Fruit fly (Drosophila melanogaster) whole organism, embryonic: ENCODE results near the gene tbrd-1.
A peak's percentile ranks its signal among the peaks of the same experiment; 100 is the strongest.

Experiments used
- CG10147 ChIP-seq: fragments of 200-800 bp; sonication (Bioruptor generic); optimal IDR thresholded peaks from 2 replicates; lab custom pipeline; 2019; ENCODE audit warnings: missing biosample characterization, mild to moderate bottlenecking, missing genetic modification characterization, moderate library complexity
- CG10267 ChIP-seq: fragments of 200-800 bp; sonication (Bioruptor generic); optimal IDR thresholded peaks from 2 replicates; lab custom pipeline; 2018; ENCODE audit warnings: missing biosample characterization, mild to moderate bottlenecking, missing genetic modification characterization, moderate library complexity
- CG10462 ChIP-seq: fragments of 200-800 bp; sonication (Bioruptor generic); optimal IDR thresholded peaks from 2 replicates; lab custom pipeline; 2016; ENCODE audit warnings: missing biosample characterization, missing genetic modification characterization
- CG11085 ChIP-seq: fragments of 200-800 bp; sonication (Bioruptor generic); IDR thresholded peaks from 2 replicates; pipeline ENCODE4 v1.3.6; 2022; ENCODE audit warnings: missing biosample characterization, missing genetic modification characterization
- CG11560 ChIP-seq: fragments of 200-800 bp; sonication (Bioruptor generic); IDR thresholded peaks from 3 replicates; pipeline ENCODE4 v1.3.6; 2022; ENCODE audit warnings: missing biosample characterization, missing genetic modification characterization
- CG1529 ChIP-seq: fragments of 200-800 bp; sonication (Bioruptor generic); optimal IDR thresholded peaks from 3 replicates; lab custom pipeline; 2018; ENCODE audit warnings: missing biosample characterization, missing genetic modification characterization
- CG18619 ChIP-seq: fragments of 200-800 bp; sonication (Bioruptor generic); optimal IDR thresholded peaks from 3 replicates; lab custom pipeline; 2017; ENCODE audit warnings: missing biosample characterization, mild to moderate bottlenecking, missing genetic modification characterization
- CG2678 ChIP-seq: fragments of 200-800 bp; sonication (Bioruptor generic); optimal IDR thresholded peaks from 3 replicates; lab custom pipeline; 2019; ENCODE audit warnings: missing biosample characterization, mild to moderate bottlenecking, missing genetic modification characterization, moderate library complexity
- CG42726 ChIP-seq: fragments of 200-800 bp; sonication (Bioruptor generic); IDR thresholded peaks from 2 replicates; pipeline ENCODE4 v1.3.6; 2022; ENCODE audit warnings: missing biosample characterization, missing genetic modification characterization; ENCODE audit not compliant: partially characterized antibody
- CG4360 ChIP-seq: fragments of 200-800 bp; sonication (Bioruptor generic); IDR thresholded peaks from 2 replicates; pipeline ENCODE4 v1.3.6; 2022; ENCODE audit warnings: missing biosample characterization, missing genetic modification characterization
- CG5180 ChIP-seq: fragments of 200-800 bp; sonication (Bioruptor generic); optimal IDR thresholded peaks from 3 replicates; lab custom pipeline; 2017; ENCODE audit warnings: missing biosample characterization, missing genetic modification characterization, mild to moderate bottlenecking, moderate library complexity, missing genetic modification reagents
- CG5953 ChIP-seq: fragments of 200-800 bp; sonication (Bioruptor generic); IDR thresholded peaks from 2 replicates; pipeline ENCODE4 v1.3.6; 2022; ENCODE audit warnings: missing biosample characterization, missing genetic modification characterization
- CG7786 ChIP-seq: fragments of 200-800 bp; sonication (Bioruptor generic); optimal IDR thresholded peaks from 2 replicates; lab custom pipeline; 2016; ENCODE audit warnings: missing biosample characterization, missing genetic modification characterization
- CG7987 ChIP-seq: fragments of 200-800 bp; sonication (Bioruptor generic); optimal IDR thresholded peaks from 2 replicates; lab custom pipeline; 2018; ENCODE audit warnings: missing biosample characterization, mild to moderate bottlenecking, missing genetic modification characterization, moderate library complexity
- CG9609 ChIP-seq: fragments of 200-800 bp; sonication (Bioruptor generic); optimal IDR thresholded peaks from 3 replicates; lab custom pipeline; 2016; ENCODE audit warnings: missing biosample characterization, missing genetic modification characterization
- CG9817 ChIP-seq: fragments of 200-800 bp; sonication (Bioruptor generic); optimal IDR thresholded peaks from 2 replicates; lab custom pipeline; 2018; ENCODE audit warnings: missing biosample characterization, mild to moderate bottlenecking, missing genetic modification characterization, moderate library complexity
- CkIIα-i1 ChIP-seq: fragments of 200-800 bp; sonication (Bioruptor generic); IDR thresholded peaks from 2 replicates; pipeline ENCODE4 v1.3.6; 2022; ENCODE audit warnings: missing biosample characterization, missing genetic modification characterization
- D19A ChIP-seq: fragments of 200-800 bp; optimal IDR thresholded peaks from 3 replicates; lab custom pipeline; 2019; ENCODE audit warnings: missing biosample characterization, mild to moderate bottlenecking, missing genetic modification characterization, moderate library complexity
- Dip2 ChIP-seq: fragments of 200-800 bp; sonication (Bioruptor generic); IDR thresholded peaks from 2 replicates; pipeline ENCODE4 v1.3.6; 2022; ENCODE audit warnings: missing biosample characterization, missing genetic modification characterization
- Dll ChIP-seq: fragments of 200-800 bp; sonication (Bioruptor generic); IDR thresholded peaks from 4 replicates; pipeline ENCODE4 v1.3.6; 2022; ENCODE audit warnings: missing biosample characterization, missing genetic modification characterization; ENCODE audit not compliant: partially characterized antibody
- Dp ChIP-seq: fragments of 200-800 bp; sonication (Bioruptor generic); optimal IDR thresholded peaks from 2 replicates; lab custom pipeline; 2018; ENCODE audit warnings: missing biosample characterization, mild to moderate bottlenecking, missing genetic modification characterization, moderate library complexity
- E2f1 ChIP-seq: fragments of 200-800 bp; sonication (Bioruptor generic); IDR thresholded peaks from 2 replicates; pipeline ENCODE4 v1.3.6; 2022; ENCODE audit warnings: missing biosample characterization, missing genetic modification characterization
- Ets65A ChIP-seq: fragments of 200-800 bp; sonication (Bioruptor generic); peaks from one replicate; lab custom pipeline; 2016; ENCODE audit warnings: missing biosample characterization, missing genetic modification characterization
- Fer1 ChIP-seq: fragments of 200-800 bp; sonication (Bioruptor generic); optimal IDR thresholded peaks from 2 replicates; lab custom pipeline; 2017; ENCODE audit warnings: missing biosample characterization, mild to moderate bottlenecking, missing genetic modification characterization
- Fer2 ChIP-seq: fragments of 200-800 bp; sonication (Bioruptor generic); optimal IDR thresholded peaks from 2 replicates; lab custom pipeline; 2018; ENCODE audit warnings: missing biosample characterization, mild to moderate bottlenecking, missing genetic modification characterization, moderate library complexity
- HHEX ChIP-seq: fragments of 200-800 bp; sonication (Bioruptor generic); optimal IDR thresholded peaks from 3 replicates; lab custom pipeline; 2017; ENCODE audit warnings: missing biosample characterization, mild to moderate bottlenecking, missing genetic modification characterization, missing genetic modification reagents
- HmgZ ChIP-seq: fragments of 200-800 bp; sonication (Bioruptor generic); optimal IDR thresholded peaks from 2 replicates; lab custom pipeline; 2018; ENCODE audit warnings: missing biosample characterization, mild to moderate bottlenecking, missing genetic modification characterization
- Hmx ChIP-seq: fragments of 200-800 bp; sonication (Bioruptor generic); optimal IDR thresholded peaks from 2 replicates; lab custom pipeline; 2016; ENCODE audit warnings: missing biosample characterization, missing genetic modification characterization
- Mes4 ChIP-seq: fragments of 200-800 bp; sonication (Bioruptor generic); optimal IDR thresholded peaks from 2 replicates; lab custom pipeline; 2016; ENCODE audit warnings: missing biosample characterization, missing genetic modification characterization
- NC2α ChIP-seq: fragments of 200-800 bp; sonication (Bioruptor generic); optimal IDR thresholded peaks from 2 replicates; lab custom pipeline; 2016; ENCODE audit warnings: missing biosample characterization, missing genetic modification characterization
- Usf ChIP-seq: fragments of 200-800 bp; sonication (Bioruptor generic); optimal IDR thresholded peaks from 2 replicates; lab custom pipeline; 2017; ENCODE audit warnings: missing genotype, missing biosample characterization, missing genetic modification characterization
- Xbp1 ChIP-seq: fragments of 200-800 bp; sonication (Bioruptor generic); optimal IDR thresholded peaks from 3 replicates; lab custom pipeline; 2016; ENCODE audit warnings: missing biosample characterization, mild to moderate bottlenecking, missing genetic modification characterization
- bigmax ChIP-seq: fragments of 200-800 bp; sonication (Bioruptor generic); optimal IDR thresholded peaks from 2 replicates; lab custom pipeline; 2018; ENCODE audit warnings: missing biosample characterization, mild to moderate bottlenecking, missing genetic modification characterization
- chif ChIP-seq, 2 experiments: fragments of 200-800 bp; sonication (Bioruptor generic); optimal IDR thresholded peaks; 3 replicates each; lab custom pipeline; 2016; ENCODE audit warnings: missing biosample characterization in 2 of 2, missing genetic modification characterization in 2 of 2
- crc ChIP-seq: fragments of 200-800 bp; sonication (Bioruptor generic); optimal IDR thresholded peaks from 2 replicates; lab custom pipeline; 2016; ENCODE audit warnings: missing biosample characterization, missing genetic modification characterization
- exex ChIP-seq: fragments of 200-800 bp; sonication (Bioruptor generic); optimal IDR thresholded peaks from 4 replicates; lab custom pipeline; 2018; ENCODE audit warnings: missing biosample characterization, mild to moderate bottlenecking, missing genetic modification characterization, moderate library complexity
- fd3F ChIP-seq: fragments of 200-800 bp; sonication (Bioruptor generic); optimal IDR thresholded peaks from 2 replicates; lab custom pipeline; 2018; ENCODE audit warnings: missing biosample characterization, mild to moderate bottlenecking, missing genetic modification characterization, moderate library complexity
- gem ChIP-seq: fragments of 200-800 bp; sonication (Bioruptor generic); optimal IDR thresholded peaks from 2 replicates; lab custom pipeline; 2019; ENCODE audit warnings: missing biosample characterization, mild to moderate bottlenecking, missing genetic modification characterization, moderate library complexity
- lab ChIP-seq: fragments of 200-800 bp; sonication (Bioruptor generic); optimal IDR thresholded peaks from 3 replicates; lab custom pipeline; 2017; ENCODE audit warnings: missing biosample characterization, missing genetic modification characterization, mild to moderate bottlenecking, moderate library complexity, missing genetic modification reagents
- lilli ChIP-seq: fragments of 200-800 bp; sonication (Bioruptor generic); optimal IDR thresholded peaks from 3 replicates; lab custom pipeline; 2016; ENCODE audit warnings: missing biosample characterization, missing genetic modification characterization
- row ChIP-seq: fragments of 200-800 bp; sonication (Bioruptor generic); IDR thresholded peaks from 3 replicates; pipeline ENCODE4 v1.3.6; 2022; ENCODE audit warnings: missing biosample characterization, missing genetic modification characterization
- schlank ChIP-seq: fragments of 200-800 bp; sonication (Bioruptor generic); optimal IDR thresholded peaks from 2 replicates; lab custom pipeline; 2018; ENCODE audit warnings: missing biosample characterization, mild to moderate bottlenecking, missing genetic modification characterization
- sisA ChIP-seq: fragments of 200-800 bp; sonication (Bioruptor generic); IDR thresholded peaks from 2 replicates; pipeline ENCODE4 v1.3.6; 2022; ENCODE audit warnings: missing biosample characterization, missing genetic modification characterization
- slbo ChIP-seq: fragments of 200-800 bp; sonication (Bioruptor generic); IDR thresholded peaks from 2 replicates; pipeline ENCODE4 v1.3.6; 2022; ENCODE audit warnings: missing biosample characterization, missing genetic modification characterization
- slou ChIP-seq: fragments of 200-800 bp; sonication (Bioruptor generic); optimal IDR thresholded peaks from 3 replicates; lab custom pipeline; 2016; ENCODE audit warnings: missing biosample characterization, missing genetic modification characterization
- slp2 ChIP-seq: fragments of 200-800 bp; sonication (Bioruptor generic); optimal IDR thresholded peaks from 2 replicates; lab custom pipeline; 2016; ENCODE audit warnings: missing biosample characterization, missing genetic modification characterization
- tna ChIP-seq: fragments of 200-800 bp; sonication (Bioruptor generic); IDR thresholded peaks from 2 replicates; pipeline ENCODE4 v1.3.6; 2022; ENCODE audit warnings: missing biosample characterization, missing genetic modification characterization; ENCODE audit not compliant: partially characterized antibody
- unc-4 ChIP-seq: fragments of 200-800 bp; sonication (Bioruptor generic); IDR thresholded peaks from 2 replicates; pipeline ENCODE4 v1.3.6; 2022; ENCODE audit warnings: missing biosample characterization, missing genetic modification characterization; ENCODE audit not compliant: partially characterized antibody
- vfl ChIP-seq: fragments of 200-800 bp; sonication (Bioruptor generic); optimal IDR thresholded peaks from 2 replicates; lab custom pipeline; 2016; ENCODE audit warnings: missing biosample characterization, missing genetic modification characterization
- wek ChIP-seq: fragments of 200-800 bp; sonication (Bioruptor generic); optimal IDR thresholded peaks from 3 replicates; lab custom pipeline; 2018; ENCODE audit warnings: missing biosample characterization, mild to moderate bottlenecking, missing genetic modification characterization, moderate library complexity
- wor ChIP-seq: fragments of 200-800 bp; sonication (Bioruptor generic); IDR thresholded peaks from 2 replicates; pipeline ENCODE4 v1.3.6; 2022; ENCODE audit warnings: missing biosample characterization, missing genetic modification characterization

The tbrd-1 gene

dm6 chr3R:23909347-23909862 is 16.0 kb upstream of the tbrd-1 start (continued):
- TF ChIP-seq CG10147 (GFP tag; lab: Kevin White, UChicago), result peak; percentile 37
- TF ChIP-seq tna, result no peak
- TF ChIP-seq CG10267 (tag; lab: Kevin White, UChicago), result no peak
- no peak for TF ChIP-seq vfl (GFP tag; lab: Kevin White, UChicago)
- TF ChIP-seq CG10462 (GFP tag; lab: Kevin White, UChicago), result no peak
- no peak for TF ChIP-seq CG9817 (tag; lab: Kevin White, UChicago)
- TF ChIP-seq CG5180, result peak; percentile 48
- TF ChIP-seq CG9609 (GFP tag; lab: Kevin White, UChicago), result no peak
- TF ChIP-seq CkIIα-i1 (GFP tag; lab: Robert Waterston, UW), result no peak
- no peak for TF ChIP-seq row
- no peak for TF ChIP-seq E2f1 (GFP tag; lab: Robert Waterston, UW)
- no peak for TF ChIP-seq CG11085 (GFP tag; lab: Robert Waterston, UW)
- peak; percentile 37 for TF ChIP-seq CG18619 (GFP tag; lab: Kevin White, UChicago)
- TF ChIP-seq exex (tag; lab: Kevin White, UChicago), result peak; percentile 18
- no peak for TF ChIP-seq Dll (GFP tag; lab: Robert Waterston, UW)
- TF ChIP-seq Dip2 (GFP tag; lab: Robert Waterston, UW), result no peak
- TF ChIP-seq slou (GFP tag; lab: Kevin White, UChicago), result no peak
- no peak for TF ChIP-seq CG7786 (GFP tag; lab: Kevin White, UChicago)
- no peak for TF ChIP-seq bigmax (GFP tag; lab: Kevin White, UChicago)
- TF ChIP-seq Fer1 (GFP tag; lab: Kevin White, UChicago), result peak; percentile 60
- TF ChIP-seq HmgZ (tag; lab: Kevin White, UChicago), result peak; percentile 8
- peak; percentile 39 for TF ChIP-seq HHEX (GFP tag; lab: Kevin White, UChicago)
- TF ChIP-seq Hmx (GFP tag; lab: Kevin White, UChicago), result no peak
- TF ChIP-seq unc-4 (GFP tag; lab: Robert Waterston, UW), result no peak
- TF ChIP-seq sisA (GFP tag; lab: Robert Waterston, UW), result no peak
- TF ChIP-seq slbo (GFP tag; lab: Robert Waterston, UW), result no peak; the same call in 1 of the 2 replicates
- TF ChIP-seq CG2678 (tag; lab: Kevin White, UChicago), result peak; percentile 56
- TF ChIP-seq CG42726, result no peak
- no peak for TF ChIP-seq Usf (GFP tag; lab: Kevin White, UChicago)
- no peak for TF ChIP-seq Xbp1 (GFP tag; lab: Kevin White, UChicago)
- no peak for TF ChIP-seq Fer2 (tag; lab: Kevin White, UChicago)
- peak; percentile 34 for TF ChIP-seq CG1529
- no peak for TF ChIP-seq slp2
- no peak for TF ChIP-seq wor (GFP tag; lab: Robert Waterston, UW)
- no peak for TF ChIP-seq D19A (tag; lab: Kevin White, UChicago)
- TF ChIP-seq lilli (GFP tag; lab: Kevin White, UChicago), result no peak
- TF ChIP-seq CG4360 (GFP tag; lab: Robert Waterston, UW), result no peak
- TF ChIP-seq schlank (tag; lab: Kevin White, UChicago), result no peak
- TF ChIP-seq Ets65A (GFP tag; lab: Kevin White, UChicago), result no peak
- no peak for TF ChIP-seq CG5953 (GFP tag; lab: Robert Waterston, UW)
- peak; percentile 54 for TF ChIP-seq gem (tag; lab: Kevin White, UChicago)
- no peak for TF ChIP-seq crc (GFP tag; lab: Kevin White, UChicago)
- TF ChIP-seq CG7987, result peak; percentile 76
- peak; percentile 55 for TF ChIP-seq fd3F (GFP tag; lab: Kevin White, UChicago)
- peak; percentile 69 for TF ChIP-seq lab (GFP tag; lab: Kevin White, UChicago)
- peak; percentile 53 for TF ChIP-seq wek (GFP tag; lab: Kevin White, UChicago)
- no peak for TF ChIP-seq NC2α (GFP tag; lab: Kevin White, UChicago)
- peak in 1 of 2 experiments; percentile 1 for TF ChIP-seq chif (GFP tag; optimal IDR thresholded peaks at IDR 0.05; lab: Kevin White, UChicago)
- no peak for TF ChIP-seq Mes4 (GFP tag; lab: Kevin White, UChicago)
- TF ChIP-seq Dp (GFP tag; lab: Kevin White, UChicago), result no peak
- no peak for TF ChIP-seq CG11560
